Fruit fly (Drosophila melanogaster): ENCODE measurements around the gene CG33771.
A peak's percentile ranks its signal among the peaks of the same experiment; 100 is the strongest.

The CG33771 gene

dm6 chr3L:22665110-22665509, 15.9 kb downstream of the CG33771 start (continued):
- peak; percentile 30 for TF ChIP-seq CG9727 (GFP tag; optimal IDR thresholded peaks at IDR 0.05)
- no peak for TF ChIP-seq Poxn (GFP tag; IDR thresholded peaks at IDR 0.05)
- TF ChIP-seq fd96Cb (tag; optimal IDR thresholded peaks at IDR 0.05) = peak; percentile 25
- no peak for TF ChIP-seq hbn (GFP tag; IDR thresholded peaks at IDR 0.05; ENCODE audit: partially characterized antibody)
- no peak for TF ChIP-seq Side (GFP tag; optimal IDR thresholded peaks at IDR 0.05)
- TF ChIP-seq pb (GFP tag; optimal IDR thresholded peaks at IDR 0.05) = no peak
- TF ChIP-seq CG8924 (tag; optimal IDR thresholded peaks at IDR 0.05) = no peak
- TF ChIP-seq CG3407 (GFP tag; optimal IDR thresholded peaks at IDR 0.05) = no peak
- TF ChIP-seq exex (tag; optimal IDR thresholded peaks at IDR 0.05) = no peak
- TF ChIP-seq CG11247 (GFP tag; IDR thresholded peaks at IDR 0.05) = no peak
- TF ChIP-seq Dek (tag; optimal IDR thresholded peaks at IDR 0.05) = no peak
- no peak for TF ChIP-seq MBD-R2 (GFP tag; IDR thresholded peaks at IDR 0.05)
- TF ChIP-seq D19A (tag; optimal IDR thresholded peaks at IDR 0.05) = peak; percentile 17
- peak; percentile 21 for TF ChIP-seq CG4424 (GFP tag; optimal IDR thresholded peaks at IDR 0.05)
- TF ChIP-seq gem (tag; optimal IDR thresholded peaks at IDR 0.05) = no peak
- no peak for TF ChIP-seq CG14050 (GFP tag; IDR thresholded peaks at IDR 0.05)
- TF ChIP-seq Dp (GFP tag; optimal IDR thresholded peaks at IDR 0.05) = no peak
- peak; percentile 39 for TF ChIP-seq nmo (GFP tag; optimal IDR thresholded peaks at IDR 0.05)
- peak; percentile 0 for TF ChIP-seq HLH54F (GFP tag; optimal IDR thresholded peaks at IDR 0.05)
- peak; percentile 44 for TF ChIP-seq CG12769 (tag; optimal IDR thresholded peaks at IDR 0.05)
- no peak for TF ChIP-seq ase (GFP tag; IDR thresholded peaks at IDR 0.05)
- TF ChIP-seq CG17328 (GFP tag; IDR thresholded peaks at IDR 0.05) = peak; percentile 65
- TF ChIP-seq ind (GFP tag; optimal IDR thresholded peaks at IDR 0.05) = peak; percentile 41
- TF ChIP-seq CG10979 (tag; optimal IDR thresholded peaks at IDR 0.05) = no peak
- no peak for TF ChIP-seq CG34422 (GFP tag; IDR thresholded peaks at IDR 0.05)
- no peak for TF ChIP-seq CG3065 (GFP tag; optimal IDR thresholded peaks at IDR 0.05)
- no peak for TF ChIP-seq trh (GFP tag; optimal IDR thresholded peaks at IDR 0.05)
- no peak for TF ChIP-seq Tbp (GFP tag; optimal IDR thresholded peaks at IDR 0.05)
- no peak for TF ChIP-seq CG13624 (GFP tag; optimal IDR thresholded peaks at IDR 0.05)
- no peak for TF ChIP-seq CG34376 (GFP tag; optimal IDR thresholded peaks at IDR 0.05)
- TF ChIP-seq CG15601 (tag; optimal IDR thresholded peaks at IDR 0.05) = no peak
- no peak for TF ChIP-seq CG17385 (GFP tag; optimal IDR thresholded peaks at IDR 0.05)
- no peak for TF ChIP-seq CG13287 (GFP tag; IDR thresholded peaks at IDR 0.05; ENCODE audit: partially characterized antibody)
- peak; percentile 21 for TF ChIP-seq tin (GFP tag; optimal IDR thresholded peaks at IDR 0.05)
- TF ChIP-seq CG12236 (GFP tag; optimal IDR thresholded peaks at IDR 0.05) = no peak
- TF ChIP-seq gt (GFP tag; IDR thresholded peaks at IDR 0.05) = no peak
- peak; percentile 40 for TF ChIP-seq Blimp-1 (GFP tag; optimal IDR thresholded peaks at IDR 0.05)
- peak; percentile 24; the same call in 1 of the 2 replicates for TF ChIP-seq CG8765 (GFP tag; IDR thresholded peaks at IDR 0.05)
- no peak for TF ChIP-seq danr (GFP tag; IDR thresholded peaks at IDR 0.05)
- no peak for TF ChIP-seq CG2120 (GFP tag; optimal IDR thresholded peaks at IDR 0.05)
- TF ChIP-seq NFAT (GFP tag; IDR thresholded peaks at IDR 0.05) = no peak
- peak; percentile 24 for TF ChIP-seq trem (tag; optimal IDR thresholded peaks at IDR 0.05)
- peak; percentile 43 for TF ChIP-seq CG17359 (tag; optimal IDR thresholded peaks at IDR 0.05)
- no peak for TF ChIP-seq HLH4C (GFP tag; IDR thresholded peaks at IDR 0.05; ENCODE audit: partially characterized antibody)
- no peak for TF ChIP-seq tup (GFP tag; optimal IDR thresholded peaks at IDR 0.05)
- TF ChIP-seq Myb (GFP tag; optimal IDR thresholded peaks at IDR 0.05) = no peak
- TF ChIP-seq CG9797 (GFP tag; optimal IDR thresholded peaks at IDR 0.05) = no peak
- no peak for TF ChIP-seq B-H2 (GFP tag; optimal IDR thresholded peaks at IDR 0.05)
- no peak for TF ChIP-seq CG8359 (GFP tag; optimal IDR thresholded peaks at IDR 0.05; ENCODE audit: borderline replicate concordance)
- TF ChIP-seq CG6791 (GFP tag; IDR thresholded peaks at IDR 0.05; ENCODE audit: partially characterized antibody) = no peak
- TF ChIP-seq CG12104 (GFP tag; optimal IDR thresholded peaks at IDR 0.05) = no peak
- TF ChIP-seq Mad (GFP tag; optimal IDR thresholded peaks at IDR 0.05) = no peak
